Fruit fly (Drosophila melanogaster) whole organism, embryonic: ENCODE results near the gene Efr.

Source experiments
- Asciz ChIP-seq: fragments of 200-800 bp; sonication (Bioruptor generic); optimal IDR thresholded peaks from 2 replicates; lab custom pipeline; 2017; ENCODE audit warnings: missing biosample characterization, mild to moderate bottlenecking, missing genetic modification characterization, missing genetic modification reagents
- CG10147 ChIP-seq: fragments of 200-800 bp; sonication (Bioruptor generic); optimal IDR thresholded peaks from 2 replicates; lab custom pipeline; 2019; ENCODE audit warnings: missing biosample characterization, mild to moderate bottlenecking, missing genetic modification characterization, moderate library complexity
- CG10267 ChIP-seq: fragments of 200-800 bp; sonication (Bioruptor generic); optimal IDR thresholded peaks from 2 replicates; lab custom pipeline; 2018; ENCODE audit warnings: missing biosample characterization, mild to moderate bottlenecking, missing genetic modification characterization, moderate library complexity
- CG10979 ChIP-seq: fragments of 200-800 bp; sonication (Bioruptor generic); optimal IDR thresholded peaks from 2 replicates; lab custom pipeline; 2018; ENCODE audit warnings: missing biosample characterization, mild to moderate bottlenecking, missing genetic modification characterization, moderate library complexity
- CG13287 ChIP-seq: fragments of 200-800 bp; sonication (Bioruptor generic); IDR thresholded peaks from 2 replicates; pipeline ENCODE4 v1.3.6; 2022; ENCODE audit warnings: missing biosample characterization, missing genetic modification characterization; ENCODE audit not compliant: partially characterized antibody
- CG14710 ChIP-seq: fragments of 200-800 bp; sonication (Bioruptor generic); optimal IDR thresholded peaks from 3 replicates; lab custom pipeline; 2019; ENCODE audit warnings: missing biosample characterization, mild to moderate bottlenecking, missing genetic modification characterization, moderate library complexity
- CG15073 ChIP-seq: fragments of 200-800 bp; sonication (Bioruptor generic); optimal IDR thresholded peaks from 2 replicates; lab custom pipeline; 2016; ENCODE audit warnings: missing biosample characterization, missing genetic modification characterization
- CG15479 ChIP-seq: fragments of 200-800 bp; sonication (Bioruptor generic); optimal IDR thresholded peaks from 3 replicates; lab custom pipeline; 2019; ENCODE audit warnings: missing biosample characterization, mild to moderate bottlenecking, missing genetic modification characterization, moderate library complexity
- CG15514 ChIP-seq: fragments of 200-800 bp; sonication (Bioruptor generic); optimal IDR thresholded peaks from 3 replicates; lab custom pipeline; 2017; ENCODE audit warnings: missing biosample characterization, missing genetic modification characterization, mild to moderate bottlenecking, moderate library complexity, missing genetic modification reagents
- CG17829 ChIP-seq: fragments of 200-800 bp; optimal IDR thresholded peaks from 2 replicates; lab custom pipeline; 2019; ENCODE audit warnings: missing biosample characterization, mild to moderate bottlenecking, missing genetic modification characterization, moderate library complexity
- CG30431 ChIP-seq: fragments of 200-800 bp; sonication (Bioruptor generic); optimal IDR thresholded peaks from 2 replicates; lab custom pipeline; 2017; ENCODE audit warnings: missing biosample characterization, missing genetic modification characterization
- CG32767 ChIP-seq: fragments of 200-800 bp; sonication (Bioruptor generic); IDR thresholded peaks from 2 replicates; pipeline ENCODE4 v1.3.6; 2022; ENCODE audit warnings: missing biosample characterization, missing genetic modification characterization
- CG34422 ChIP-seq: fragments of 200-800 bp; sonication (Bioruptor generic); IDR thresholded peaks from 3 replicates; pipeline ENCODE4 v1.3.6; 2022; ENCODE audit warnings: missing biosample characterization, missing genetic modification characterization
- CG3847 ChIP-seq: fragments of 200-800 bp; sonication (Bioruptor generic); IDR thresholded peaks from 2 replicates; pipeline ENCODE4 v1.3.6; 2022; ENCODE audit warnings: missing biosample characterization, missing genetic modification characterization
- CG4617 ChIP-seq: fragments of 200-800 bp; sonication (Bioruptor generic); optimal IDR thresholded peaks from 3 replicates; lab custom pipeline; 2016; ENCODE audit warnings: missing biosample characterization, missing genetic modification characterization, borderline replicate concordance
- Dek ChIP-seq: fragments of 200-800 bp; sonication (Bioruptor generic); optimal IDR thresholded peaks from 3 replicates; lab custom pipeline; 2019; ENCODE audit warnings: missing biosample characterization, mild to moderate bottlenecking, missing genetic modification characterization, moderate library complexity
- Dfd ChIP-seq, 2 experiments: fragments of >200 bp; optimal IDR thresholded peaks; 2 replicates each; lab custom pipeline; 2017; ENCODE audit warnings: missing biosample characterization in 2 of 2, missing genetic modification characterization in 2 of 2
- Dip3 ChIP-seq: fragments of 200-800 bp; sonication (Bioruptor generic); optimal IDR thresholded peaks from 3 replicates; lab custom pipeline; 2016; ENCODE audit warnings: missing biosample characterization, missing genetic modification characterization
- Dref ChIP-seq: fragments of 200-800 bp; sonication (Bioruptor generic); IDR thresholded peaks from 2 replicates; pipeline ENCODE4 v1.3.6; 2022; ENCODE audit warnings: missing biosample characterization, missing genetic modification characterization
- E2f2 ChIP-seq: fragments of 200-800 bp; sonication (Bioruptor generic); IDR thresholded peaks from 2 replicates; pipeline ENCODE4 v1.3.6; 2022; ENCODE audit warnings: missing biosample characterization, missing genetic modification characterization
- ERR ChIP-seq: fragments of 200-800 bp; sonication (Bioruptor generic); optimal IDR thresholded peaks from 2 replicates; lab custom pipeline; 2016; ENCODE audit warnings: missing biosample characterization, missing genetic modification characterization
- Fer2 ChIP-seq: fragments of 200-800 bp; sonication (Bioruptor generic); optimal IDR thresholded peaks from 2 replicates; lab custom pipeline; 2018; ENCODE audit warnings: missing biosample characterization, mild to moderate bottlenecking, missing genetic modification characterization, moderate library complexity
- Fer3 ChIP-seq: fragments of 200-800 bp; sonication (Bioruptor generic); optimal IDR thresholded peaks from 2 replicates; lab custom pipeline; 2018; ENCODE audit warnings: missing biosample characterization, mild to moderate bottlenecking, missing genetic modification characterization, moderate library complexity
- MBD-R2 ChIP-seq: fragments of 200-800 bp; sonication (Bioruptor generic); IDR thresholded peaks from 2 replicates; pipeline ENCODE4 v1.3.6; 2022; ENCODE audit warnings: missing biosample characterization, missing genetic modification characterization
- Med ChIP-seq: fragments of 200-800 bp; sonication (Bioruptor generic); peaks from one replicate; lab custom pipeline; 2016; ENCODE audit warnings: missing biosample characterization, missing genetic modification characterization, mild to moderate bottlenecking, inconsistent platforms, moderate library complexity
- Myb ChIP-seq: fragments of 200-800 bp; sonication (Bioruptor generic); optimal IDR thresholded peaks from 2 replicates; lab custom pipeline; 2016; ENCODE audit warnings: missing biosample characterization, missing genetic modification characterization
- Opbp ChIP-seq: fragments of 200-800 bp; sonication (Bioruptor generic); IDR thresholded peaks from 3 replicates; pipeline ENCODE4 v1.3.6; 2022; ENCODE audit warnings: missing biosample characterization, missing genetic modification characterization; ENCODE audit not compliant: partially characterized antibody
- Side ChIP-seq: fragments of 200-800 bp; sonication (Bioruptor generic); optimal IDR thresholded peaks from 2 replicates; lab custom pipeline; 2016; ENCODE audit warnings: missing biosample characterization, missing genetic modification characterization
- Sin3A ChIP-seq: fragments of >200 bp; optimal IDR thresholded peaks from 2 replicates; lab custom pipeline; 2018
- Tbp ChIP-seq: fragments of >200 bp; optimal IDR thresholded peaks from 2 replicates; lab custom pipeline; 2018; ENCODE audit warnings: missing biosample characterization, missing genetic modification characterization
- Xbp1 ChIP-seq: fragments of 200-800 bp; sonication (Bioruptor generic); optimal IDR thresholded peaks from 3 replicates; lab custom pipeline; 2016; ENCODE audit warnings: missing biosample characterization, mild to moderate bottlenecking, missing genetic modification characterization
- gcm ChIP-seq: fragments of 200-800 bp; sonication (Bioruptor generic); optimal IDR thresholded peaks from 2 replicates; lab custom pipeline; 2019; ENCODE audit warnings: missing biosample characterization, mild to moderate bottlenecking, missing genetic modification characterization, moderate library complexity
- gfzf ChIP-seq: fragments of 200-800 bp; sonication (Bioruptor generic); optimal IDR thresholded peaks from 2 replicates; lab custom pipeline; 2016; ENCODE audit warnings: missing biosample characterization, mild to moderate bottlenecking, missing genetic modification characterization, moderate library complexity
- grau ChIP-seq: fragments of 200-800 bp; optimal IDR thresholded peaks from 3 replicates; lab custom pipeline; 2019; ENCODE audit warnings: missing biosample characterization, mild to moderate bottlenecking, missing genetic modification characterization, moderate library complexity
- insv ChIP-seq, 2 experiments: fragments of 200-800 bp; sonication (Bioruptor generic); optimal IDR thresholded peaks; 3 replicates each; lab custom pipeline; 2016 to 2018; ENCODE audit warnings: missing biosample characterization in 2 of 2, missing genetic modification characterization in 2 of 2
- lov ChIP-seq, 2 experiments: fragments of 200-800 bp in 1 of 2; fragments of >200 bp in 1 of 2; sonication (Bioruptor generic) in 1 of 2; IDR thresholded peaks in 1 of 2; optimal IDR thresholded peaks in 1 of 2; 2 replicates in 1 of 2; 3 replicates in 1 of 2; pipeline versions ENCODE4 v1.3.6 to Lab custom; 2017 to 2022; ENCODE audit warnings: missing biosample characterization in 1 of 2, missing genetic modification characterization in 1 of 2
- nerfin-1 ChIP-seq: fragments of 200-800 bp; sonication (Bioruptor generic); optimal IDR thresholded peaks from 3 replicates; lab custom pipeline; 2019; ENCODE audit warnings: missing biosample characterization, mild to moderate bottlenecking, missing genetic modification characterization, moderate library complexity
- onecut ChIP-seq: fragments of 200-800 bp; sonication (Bioruptor generic); IDR thresholded peaks from 2 replicates; pipeline ENCODE4 v1.3.6; 2022; ENCODE audit warnings: missing biosample characterization, missing genetic modification characterization
- pzg ChIP-seq: fragments of 200-800 bp; sonication (Bioruptor generic); optimal IDR thresholded peaks from 3 replicates; lab custom pipeline; 2018; ENCODE audit warnings: missing biosample characterization, mild to moderate bottlenecking, missing genetic modification characterization, moderate library complexity
- ranshi ChIP-seq: fragments of 200-800 bp; sonication (Bioruptor generic); IDR thresholded peaks from 2 replicates; pipeline ENCODE4 v1.3.6; 2022; ENCODE audit warnings: missing biosample characterization, missing genetic modification characterization
- rib ChIP-seq: fragments of 200-800 bp; sonication (Bioruptor generic); IDR thresholded peaks from 2 replicates; pipeline ENCODE4 v1.3.6; 2022; ENCODE audit warnings: missing biosample characterization, missing genetic modification characterization
- sima ChIP-seq: fragments of 200-800 bp; sonication (Bioruptor generic); optimal IDR thresholded peaks from 2 replicates; lab custom pipeline; 2016; ENCODE audit warnings: missing biosample characterization, missing genetic modification characterization
- sob ChIP-seq: fragments of 200-800 bp; sonication (Bioruptor generic); IDR thresholded peaks from 2 replicates; pipeline ENCODE4 v1.3.6; 2022; ENCODE audit warnings: missing biosample characterization, missing genetic modification characterization
- tap ChIP-seq: fragments of 200-800 bp; optimal IDR thresholded peaks from 3 replicates; lab custom pipeline; 2019; ENCODE audit warnings: missing biosample characterization, mild to moderate bottlenecking, missing genetic modification characterization, moderate library complexity
- tll ChIP-seq, 2 experiments: fragments of 200-800 bp in 1 of 2; fragments of >200 bp in 1 of 2; sonication (Bioruptor generic) in 1 of 2; optimal IDR thresholded peaks; 2 replicates each; lab custom pipeline; 2017 to 2019; ENCODE audit warnings: missing biosample characterization in 2 of 2, missing genetic modification characterization in 2 of 2, mild to moderate bottlenecking in 1 of 2, moderate library complexity in 1 of 2
- trem ChIP-seq: fragments of 200-800 bp; optimal IDR thresholded peaks from 3 replicates; lab custom pipeline; 2019; ENCODE audit warnings: missing biosample characterization, mild to moderate bottlenecking, missing genetic modification characterization, moderate library complexity
- unc-4 ChIP-seq: fragments of 200-800 bp; sonication (Bioruptor generic); IDR thresholded peaks from 2 replicates; pipeline ENCODE4 v1.3.6; 2022; ENCODE audit warnings: missing biosample characterization, missing genetic modification characterization; ENCODE audit not compliant: partially characterized antibody
- unpg ChIP-seq: fragments of 200-800 bp; sonication (Bioruptor generic); optimal IDR thresholded peaks from 3 replicates; lab custom pipeline; 2018; ENCODE audit warnings: missing biosample characterization, mild to moderate bottlenecking, missing genetic modification characterization, moderate library complexity
- z ChIP-seq: fragments of 200-800 bp; sonication (Bioruptor generic); IDR thresholded peaks from 3 replicates; pipeline ENCODE4 v1.3.6; 2022; ENCODE audit warnings: missing biosample characterization, missing genetic modification characterization

The Efr gene

DNA sequence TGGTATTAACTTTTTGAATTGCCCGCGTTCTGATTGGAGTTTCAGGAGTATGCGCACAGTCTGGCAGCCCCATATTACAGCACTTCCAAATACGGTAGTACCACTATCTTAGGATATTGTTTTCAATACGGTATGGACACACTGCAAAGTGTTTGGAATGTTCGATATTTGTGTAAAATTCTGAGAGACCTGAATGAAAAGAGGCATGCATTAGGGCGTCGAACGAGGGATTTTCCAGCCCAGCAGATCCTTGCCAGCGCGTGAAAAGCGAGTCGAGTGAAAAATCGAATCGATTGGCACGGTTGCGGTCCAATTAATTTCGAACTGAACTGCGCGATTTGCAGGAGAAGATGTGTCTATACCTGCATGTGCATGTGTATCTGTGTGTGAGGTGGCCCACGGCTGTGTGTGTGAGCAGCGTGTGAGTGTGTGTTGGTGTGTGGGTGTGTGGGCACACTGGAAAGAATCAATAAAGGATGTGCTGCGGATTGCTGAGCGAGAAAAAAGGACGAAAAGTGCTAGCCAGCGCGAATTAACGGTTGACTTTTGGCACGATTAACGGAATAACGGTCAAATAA, 5.8 kb downstream of the Efr start, which contains the start of gene dtn (continued):
- no peak for TF ChIP-seq Fer3
- TF ChIP-seq CG32767, result peak; percentile 76; the same call in 1 of the 2 replicates
- TF ChIP-seq E2f2 (GFP tag; lab: Robert Waterston, UW), result peak; percentile 84
- 0 out of 2 replicates have a peak, but pooled peaks have one; percentile 28 for TF ChIP-seq unc-4 (GFP tag; lab: Robert Waterston, UW)
- no peak for TF ChIP-seq CG15073 (GFP tag; lab: Kevin White, UChicago)
- peak; percentile 73 for TF ChIP-seq nerfin-1
- peak; percentile 72 for TF ChIP-seq pzg (GFP tag; lab: Kevin White, UChicago)
- no peak for TF ChIP-seq Asciz
- TF ChIP-seq Dip3 (GFP tag; lab: Kevin White, UChicago), result no peak
- no peak for TF ChIP-seq gcm (GFP tag; lab: Kevin White, UChicago)
- TF ChIP-seq Dek (tag; lab: Kevin White, UChicago), result no peak
- TF ChIP-seq Tbp, result no peak
- TF ChIP-seq ranshi (GFP tag; lab: Robert Waterston, UW), result no peak
- TF ChIP-seq sob (GFP tag; lab: Robert Waterston, UW), result 0 out of 2 replicates have a peak, but pooled peaks have one; percentile 24
- peak; percentile 33; the same call in 1 of the 2 replicates for TF ChIP-seq CG3847 (GFP tag; lab: Robert Waterston, UW)
- peak; percentile 42 for TF ChIP-seq Myb (GFP tag; lab: Kevin White, UChicago)
- TF ChIP-seq CG10267 (tag; lab: Kevin White, UChicago), result peak; percentile 13
- TF ChIP-seq CG30431, result no peak
- peak; percentile 37 for TF ChIP-seq Dref (GFP tag; lab: Robert Waterston, UW)
- TF ChIP-seq insv (GFP tag; optimal IDR thresholded peaks at IDR 0.05; lab: Kevin White, UChicago), result peak; percentile 79 to 95
- TF ChIP-seq CG17829 (tag; lab: Kevin White, UChicago), result peak; percentile 15
- TF ChIP-seq z (GFP tag; lab: Robert Waterston, UW), result no peak
- TF ChIP-seq CG14710 (tag; lab: Kevin White, UChicago), result peak; percentile 99
- TF ChIP-seq CG15479 (GFP tag; lab: Kevin White, UChicago), result no peak
- TF ChIP-seq rib (GFP tag; lab: Robert Waterston, UW), result no peak
- TF ChIP-seq onecut (GFP tag; lab: Robert Waterston, UW), result peak; percentile 94
- TF ChIP-seq MBD-R2 (GFP tag; lab: Robert Waterston, UW), result peak; percentile 54; the same call in 1 of the 2 replicates
- TF ChIP-seq Sin3A (lab: Kevin White, UChicago), result peak; percentile 50
- TF ChIP-seq grau (tag; lab: Kevin White, UChicago), result no peak
- TF ChIP-seq trem (tag; lab: Kevin White, UChicago), result peak; percentile 86
- TF ChIP-seq ERR (GFP tag; lab: Kevin White, UChicago), result no peak
- TF ChIP-seq CG4617 (GFP tag; lab: Kevin White, UChicago), result peak; percentile 78
- peak; percentile 3 for TF ChIP-seq CG10979 (tag; lab: Kevin White, UChicago)
- peak; percentile 57 for TF ChIP-seq Med
- no peak for TF ChIP-seq Dfd (GFP tag; optimal IDR thresholded peaks at IDR 0.05; lab: Kevin White, UChicago)
- TF ChIP-seq Opbp (GFP tag; lab: Robert Waterston, UW), result 0 out of 3 replicates have a peak, but pooled peaks have one; percentile 13
- no peak for TF ChIP-seq Fer2 (tag; lab: Kevin White, UChicago)
- TF ChIP-seq Xbp1, result no peak
- TF ChIP-seq tap (tag; lab: Kevin White, UChicago), result no peak
- no peak for TF ChIP-seq Side
- no peak for TF ChIP-seq unpg (GFP tag; lab: Kevin White, UChicago)
- TF ChIP-seq lov (optimal IDR thresholded peaks at IDR 0.05; lab: Kevin White, UChicago), result no peak
- no peak for TF ChIP-seq lov (GFP tag; IDR thresholded peaks at IDR 0.05; lab: Robert Waterston, UW)
- peak; percentile 5 for TF ChIP-seq CG10147 (GFP tag; lab: Kevin White, UChicago)
- TF ChIP-seq CG34422 (GFP tag; lab: Robert Waterston, UW), result 0 out of 3 replicates have a peak, but pooled peaks have one; percentile 27
- no peak for TF ChIP-seq sima (GFP tag; lab: Kevin White, UChicago)
- TF ChIP-seq tll (GFP tag; optimal IDR thresholded peaks at IDR 0.05; lab: Kevin White, UChicago), result peak in 1 of 2 experiments; percentile 20
- TF ChIP-seq CG13287 (GFP tag; lab: Robert Waterston, UW), result 0 out of 2 replicates have a peak, but pooled peaks have one; percentile 44
- TF ChIP-seq gfzf (GFP tag; lab: Kevin White, UChicago), result peak; percentile 85
- TF ChIP-seq CG15514 (GFP tag; lab: Kevin White, UChicago), result peak; percentile 30
